Fruit fly (Drosophila melanogaster): ENCODE measurements around the gene Cen.

Gene Cen

DNA sequence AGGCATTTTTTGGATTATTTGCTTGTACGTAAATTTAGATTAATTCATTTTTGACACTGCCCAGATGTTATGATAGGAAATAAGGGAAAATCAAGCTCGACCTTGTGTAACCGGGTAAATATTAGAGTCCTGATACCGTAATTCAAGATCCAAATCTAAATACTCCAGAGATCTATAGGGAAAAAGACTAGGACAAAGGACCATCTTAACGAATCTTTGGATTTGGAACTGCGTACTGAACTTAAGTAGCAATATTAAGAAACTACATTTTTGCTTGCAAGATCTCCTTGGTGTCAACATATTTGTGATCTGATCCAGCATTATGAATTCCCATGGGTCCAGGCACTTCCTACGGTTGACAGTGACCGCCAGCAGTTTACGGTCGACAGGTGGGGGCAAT is 44.8 kb upstream of the Cen start, which contains the start of gene CG9316:
CG9316 (minus strand) TSS at position 101 of the 400 bp plus-strand sequence.
- TF ChIP-seq Jra (GFP tag; optimal IDR thresholded peaks at IDR 0.05) (no peak), HLH106 (tag; optimal IDR thresholded peaks at IDR 0.05) (no peak), Rel (GFP tag; optimal IDR thresholded peaks at IDR 0.05) (no peak), Rel (tag; optimal IDR thresholded peaks at IDR 0.05) (no peak), Dfd (GFP tag; optimal IDR thresholded peaks at IDR 0.05) (no peak), woc (GFP tag; optimal IDR thresholded peaks at IDR 0.05) (no peak), foxo (GFP tag; optimal IDR thresholded peaks at IDR 0.05) (no peak), Abd-B (GFP tag; optimal IDR thresholded peaks at IDR 0.05) (no peak), Hnf4 (GFP tag; optimal IDR thresholded peaks at IDR 0.05) (no peak), CG32264 (GFP tag; optimal IDR thresholded peaks at IDR 0.05) (no peak), lola (GFP tag; optimal IDR thresholded peaks at IDR 0.05) (no peak), Hr83 (GFP tag; optimal IDR thresholded peaks at IDR 0.05; ENCODE audit: poor library complexity, severe bottlenecking) (no peak), Sp1 (GFP tag; optimal IDR thresholded peaks at IDR 0.05) (no peak)

dm6 chr2L:20724024-20724423 is 42.4 kb upstream of the Cen start:
- TF ChIP-seq Hr78 (GFP tag; optimal IDR thresholded peaks at IDR 0.05) (no peak), Hnf4 (GFP tag; optimal IDR thresholded peaks at IDR 0.05) (no peak), Dif (GFP tag; optimal IDR thresholded peaks at IDR 0.05; ENCODE audit: partially characterized antibody) (no peak), ey (GFP tag; optimal IDR thresholded peaks at IDR 0.05) (no peak), dl (GFP tag; optimal IDR thresholded peaks at IDR 0.05; ENCODE audit: insufficient read depth in 1 of 2, partially characterized antibody in 2 of 2) (no peak), Abd-B (GFP tag; optimal IDR thresholded peaks at IDR 0.05) (no peak), lola (GFP tag; optimal IDR thresholded peaks at IDR 0.05) (no peak), Dfd (GFP tag; optimal IDR thresholded peaks at IDR 0.05) (no peak), HLH106 (tag; optimal IDR thresholded peaks at IDR 0.05) (no peak), Myc (optimal IDR thresholded peaks at IDR 0.05) (no peak), foxo (GFP tag; optimal IDR thresholded peaks at IDR 0.05) (no peak), sage (GFP tag; optimal IDR thresholded peaks at IDR 0.05) (no peak), tai (GFP tag; optimal IDR thresholded peaks at IDR 0.05) (no peak), usp (GFP tag; optimal IDR thresholded peaks at IDR 0.05) (no peak), br (GFP tag; optimal IDR thresholded peaks at IDR 0.05) (no peak), sv (GFP tag; optimal IDR thresholded peaks at IDR 0.05) (no peak)

DNA sequence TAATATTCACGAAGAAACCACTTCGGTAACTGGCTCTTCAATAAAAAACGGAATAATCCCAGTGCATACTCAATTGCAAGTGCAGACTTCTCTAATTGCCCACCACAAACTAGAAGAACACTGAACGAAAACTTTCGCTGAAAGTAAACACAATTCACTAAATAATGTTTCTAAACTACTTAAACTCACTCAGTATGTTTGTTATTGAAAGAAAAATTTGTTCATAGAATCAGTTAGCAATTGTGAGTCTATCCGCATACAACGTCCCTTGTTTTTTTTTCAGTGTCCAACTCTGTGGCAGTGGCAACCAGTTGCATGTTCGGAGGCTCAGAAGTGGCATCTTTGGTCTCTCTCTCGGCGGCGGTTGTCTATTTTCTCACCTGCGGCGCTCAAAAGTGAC is 39.8 kb upstream of the Cen start:
- TF ChIP-seq h (GFP tag; optimal IDR thresholded peaks at IDR 0.05), result no peak
- no peak for TF ChIP-seq foxo (GFP tag; optimal IDR thresholded peaks at IDR 0.05)
- no peak for TF ChIP-seq lola (GFP tag; optimal IDR thresholded peaks at IDR 0.05)
- no peak for TF ChIP-seq sv (GFP tag; optimal IDR thresholded peaks at IDR 0.05)
- TF ChIP-seq br (GFP tag; optimal IDR thresholded peaks at IDR 0.05), result no peak
- no peak for TF ChIP-seq Sp1 (GFP tag; optimal IDR thresholded peaks at IDR 0.05)
- no peak for TF ChIP-seq tai (GFP tag; optimal IDR thresholded peaks at IDR 0.05)
- TF ChIP-seq Abd-B (GFP tag; optimal IDR thresholded peaks at IDR 0.05), result no peak
- TF ChIP-seq CG9705 (GFP tag; optimal IDR thresholded peaks at IDR 0.05), result no peak
- no peak for TF ChIP-seq dl (GFP tag; optimal IDR thresholded peaks at IDR 0.05; ENCODE audit: insufficient read depth in 1 of 2, partially characterized antibody in 2 of 2)
- no peak for TF ChIP-seq CrebA (GFP tag; optimal IDR thresholded peaks at IDR 0.05; ENCODE audit: borderline replicate concordance)
- no peak for TF ChIP-seq Dif (GFP tag; optimal IDR thresholded peaks at IDR 0.05; ENCODE audit: partially characterized antibody)
- no peak for TF ChIP-seq brk (GFP tag; optimal IDR thresholded peaks at IDR 0.05)
- no peak for TF ChIP-seq Hr83 (GFP tag; optimal IDR thresholded peaks at IDR 0.05; ENCODE audit: poor library complexity, severe bottlenecking)
- no peak for TF ChIP-seq CG32264 (GFP tag; optimal IDR thresholded peaks at IDR 0.05)
- no peak for TF ChIP-seq dmrt93B (GFP tag; optimal IDR thresholded peaks at IDR 0.05)

- no peak for TF ChIP-seq CG9705 (GFP tag; optimal IDR thresholded peaks at IDR 0.05)
- TF ChIP-seq CG32264 (GFP tag; optimal IDR thresholded peaks at IDR 0.05), result no peak
- no peak for TF ChIP-seq fru (GFP tag; optimal IDR thresholded peaks at IDR 0.05)
- TF ChIP-seq Myc (optimal IDR thresholded peaks at IDR 0.05), result no peak
Observed at dm6 chr2L:20720011-20720410, 38.4 kb upstream of the Cen start.

dm6 chr2L:20716712-20717111 is 35.1 kb upstream of the Cen start:
- no peak for TF ChIP-seq tai (GFP tag; optimal IDR thresholded peaks at IDR 0.05)
- no peak for TF ChIP-seq lola (GFP tag; optimal IDR thresholded peaks at IDR 0.05)
- TF ChIP-seq woc (GFP tag; optimal IDR thresholded peaks at IDR 0.05), result no peak
- no peak for TF ChIP-seq Hr83 (GFP tag; optimal IDR thresholded peaks at IDR 0.05; ENCODE audit: poor library complexity, severe bottlenecking)
- TF ChIP-seq dl (GFP tag; optimal IDR thresholded peaks at IDR 0.05; ENCODE audit: insufficient read depth in 1 of 2, partially characterized antibody in 2 of 2), result no peak
- no peak for TF ChIP-seq GATAd (GFP tag; optimal IDR thresholded peaks at IDR 0.05)
- TF ChIP-seq Vsx2 (GFP tag; optimal IDR thresholded peaks at IDR 0.05; ENCODE audit: partially characterized antibody), result no peak

Data from whole organism, wandering third instar larva.